Fruit fly (Drosophila melanogaster) whole organism, prepupa: ENCODE results near the gene lark.

Experiments used
- Blimp-1 ChIP-seq: fragments of 200-800 bp; sonication (Bioruptor generic); optimal IDR thresholded peaks from 3 replicates; lab custom pipeline; 2017; ENCODE audit warnings: missing biosample characterization, missing genetic modification characterization, mild to moderate bottlenecking, moderate library complexity, missing genetic modification reagents
- CG10631 ChIP-seq: fragments of 200-800 bp; sonication (Bioruptor generic); optimal IDR thresholded peaks from 2 replicates; lab custom pipeline; 2016; ENCODE audit warnings: missing biosample characterization, missing genetic modification characterization
- CG15336 ChIP-seq: fragments of 200-800 bp; sonication (Bioruptor generic); IDR thresholded peaks from 2 replicates; pipeline ENCODE4 v1.3.6; 2022; ENCODE audit warnings: missing biosample characterization, missing genetic modification characterization
- CG1621 ChIP-seq: fragments of 200-800 bp; sonication (Bioruptor generic); optimal IDR thresholded peaks from 3 replicates; lab custom pipeline; 2018; ENCODE audit warnings: missing biosample characterization, mild to moderate bottlenecking, missing genetic modification characterization
- CG3032 ChIP-seq: fragments of 200-800 bp; optimal IDR thresholded peaks from 2 replicates; lab custom pipeline; 2019; ENCODE audit warnings: missing biosample characterization, mild to moderate bottlenecking, missing genetic modification characterization, moderate library complexity
- CG31627 ChIP-seq: fragments of 200-800 bp; sonication (Bioruptor generic); optimal IDR thresholded peaks from 3 replicates; lab custom pipeline; 2016; ENCODE audit warnings: missing biosample characterization, missing genetic modification characterization
- CG3919 ChIP-seq: fragments of 200-800 bp; sonication (Bioruptor generic); optimal IDR thresholded peaks from 3 replicates; lab custom pipeline; 2016; ENCODE audit warnings: missing biosample characterization, missing genetic modification characterization
- CG4318 ChIP-seq: fragments of 200-800 bp; sonication (Bioruptor generic); optimal IDR thresholded peaks from 3 replicates; lab custom pipeline; 2017; ENCODE audit warnings: missing biosample characterization, mild to moderate bottlenecking, missing genetic modification characterization
- CG6854 ChIP-seq: fragments of 200-800 bp; sonication (Bioruptor generic); optimal IDR thresholded peaks from 2 replicates; lab custom pipeline; 2017; ENCODE audit warnings: missing biosample characterization, mild to moderate bottlenecking, missing genetic modification characterization
- CG7368 ChIP-seq: fragments of 200-800 bp; sonication (Bioruptor generic); optimal IDR thresholded peaks from 3 replicates; lab custom pipeline; 2016; ENCODE audit warnings: missing biosample characterization, missing genetic modification characterization
- CG8119 ChIP-seq: fragments of 200-800 bp; sonication (Bioruptor generic); IDR thresholded peaks from 3 replicates; pipeline ENCODE4 v1.3.6; 2022; ENCODE audit warnings: missing biosample characterization, missing genetic modification characterization
- CG8319 ChIP-seq: fragments of 200-800 bp; sonication (Bioruptor generic); optimal IDR thresholded peaks from 3 replicates; lab custom pipeline; 2016; ENCODE audit warnings: missing biosample characterization, missing genetic modification characterization
- CG9139 ChIP-seq: fragments of 200-800 bp; sonication (Bioruptor generic); optimal IDR thresholded peaks from 3 replicates; lab custom pipeline; 2017; ENCODE audit warnings: missing biosample characterization, mild to moderate bottlenecking, missing genetic modification characterization
- Eip75B ChIP-seq: fragments of 200-800 bp; sonication (Bioruptor generic); optimal IDR thresholded peaks from 3 replicates; lab custom pipeline; 2016; ENCODE audit warnings: missing biosample characterization, missing genetic modification characterization
- Eip78C ChIP-seq: fragments of 200-800 bp; sonication (Bioruptor generic); peaks from one replicate; lab custom pipeline; 2016; ENCODE audit warnings: missing biosample characterization, missing genetic modification characterization
- Eip93F ChIP-seq: fragments of 200-800 bp; sonication (Bioruptor generic); optimal IDR thresholded peaks from 2 replicates; lab custom pipeline; 2016; ENCODE audit warnings: missing biosample characterization, mild to moderate bottlenecking, missing genetic modification characterization
- Ets21C ChIP-seq: fragments of 200-800 bp; sonication (Bioruptor generic); optimal IDR thresholded peaks from 3 replicates; lab custom pipeline; 2016; ENCODE audit warnings: missing biosample characterization, missing genetic modification characterization
- Ets96B ChIP-seq: fragments of 200-800 bp; optimal IDR thresholded peaks from 2 replicates; lab custom pipeline; 2019; ENCODE audit warnings: missing biosample characterization, mild to moderate bottlenecking, missing genetic modification characterization, moderate library complexity
- Hr38 ChIP-seq: sonication (Bioruptor generic); optimal IDR thresholded peaks from 2 replicates; lab custom pipeline; 2016; ENCODE audit warnings: missing biosample characterization, missing genetic modification characterization
- Lpt ChIP-seq: fragments of 200-800 bp; sonication (Bioruptor generic); optimal IDR thresholded peaks from 3 replicates; lab custom pipeline; 2016; ENCODE audit warnings: missing biosample characterization, missing genetic modification characterization
- Met ChIP-seq: fragments of 200-800 bp; sonication (Bioruptor generic); optimal IDR thresholded peaks from 3 replicates; lab custom pipeline; 2016; ENCODE audit warnings: missing biosample characterization, missing genetic modification characterization
- OdsH ChIP-seq: fragments of 200-800 bp; sonication (Bioruptor generic); optimal IDR thresholded peaks from 3 replicates; lab custom pipeline; 2016; ENCODE audit warnings: missing biosample characterization, missing genetic modification characterization
- Sox102F ChIP-seq: fragments of 200-800 bp; sonication (Bioruptor generic); optimal IDR thresholded peaks from 2 replicates; lab custom pipeline; 2016; ENCODE audit warnings: missing biosample characterization, mild to moderate bottlenecking, missing genetic modification characterization
- Sox14 ChIP-seq: fragments of 200-800 bp; sonication (Bioruptor generic); optimal IDR thresholded peaks from 3 replicates; lab custom pipeline; 2016; ENCODE audit warnings: missing biosample characterization, missing genetic modification characterization
- acj6 ChIP-seq: fragments of 200-800 bp; sonication (Bioruptor generic); optimal IDR thresholded peaks from 3 replicates; lab custom pipeline; 2016; ENCODE audit warnings: missing biosample characterization, missing genetic modification characterization
- cyc ChIP-seq: fragments of 200-800 bp; sonication (Bioruptor generic); optimal IDR thresholded peaks from 3 replicates; lab custom pipeline; 2016; ENCODE audit warnings: missing biosample characterization, missing genetic modification characterization
- dac ChIP-seq: fragments of 200-800 bp; sonication (Bioruptor generic); optimal IDR thresholded peaks from 2 replicates; lab custom pipeline; 2017; ENCODE audit warnings: missing biosample characterization, mild to moderate bottlenecking, missing genetic modification characterization
- dsx ChIP-seq: fragments of 200-800 bp; optimal IDR thresholded peaks from 3 replicates; lab custom pipeline; 2019; ENCODE audit warnings: missing biosample characterization, mild to moderate bottlenecking, missing genetic modification characterization, moderate library complexity; ENCODE audit not compliant: poor library complexity, severe bottlenecking
- eg ChIP-seq: fragments of 200-800 bp; sonication (Bioruptor generic); IDR thresholded peaks from 3 replicates; pipeline ENCODE4 v1.3.6; 2022; ENCODE audit warnings: missing biosample characterization, missing genetic modification characterization
- esn ChIP-seq: fragments of 200-800 bp; sonication (Bioruptor generic); optimal IDR thresholded peaks from 2 replicates; lab custom pipeline; 2016; ENCODE audit warnings: missing biosample characterization, mild to moderate bottlenecking, missing genetic modification characterization, moderate library complexity
- fd85E ChIP-seq: fragments of 200-800 bp; sonication (Bioruptor generic); optimal IDR thresholded peaks from 3 replicates; lab custom pipeline; 2016; ENCODE audit warnings: missing biosample characterization, missing genetic modification characterization
- fkh ChIP-seq: fragments of 200-800 bp; sonication (Bioruptor generic); optimal IDR thresholded peaks from 3 replicates; lab custom pipeline; 2017; ENCODE audit warnings: missing biosample characterization, mild to moderate bottlenecking, missing genetic modification characterization, moderate library complexity
- lz ChIP-seq: fragments of 200-800 bp; sonication (Bioruptor generic); optimal IDR thresholded peaks from 3 replicates; lab custom pipeline; 2016; ENCODE audit warnings: missing biosample characterization, missing genetic modification characterization
- net ChIP-seq: fragments of 200-800 bp; sonication (Bioruptor generic); optimal IDR thresholded peaks from 3 replicates; lab custom pipeline; 2016; ENCODE audit warnings: missing biosample characterization, missing genetic modification characterization
- pdm3 ChIP-seq: fragments of 200-800 bp; sonication (Bioruptor generic); optimal IDR thresholded peaks from 3 replicates; lab custom pipeline; 2016; ENCODE audit warnings: missing biosample characterization, missing genetic modification characterization
- salr ChIP-seq, 2 experiments: fragments of 200-800 bp; sonication (Bioruptor generic); optimal IDR thresholded peaks; 3 replicates each; lab custom pipeline; 2016 to 2018; ENCODE audit warnings: missing biosample characterization in 2 of 2, missing genetic modification characterization in 2 of 2, mild to moderate bottlenecking in 1 of 2
- ss ChIP-seq, 2 experiments: fragments of 200-800 bp; sonication (Bioruptor generic); optimal IDR thresholded peaks; 2 replicates in 1 of 2; 3 replicates in 1 of 2; lab custom pipeline; 2017 to 2018; ENCODE audit warnings: mild to moderate bottlenecking in 2 of 2, missing biosample characterization in 2 of 2, missing genetic modification characterization in 2 of 2, moderate library complexity in 1 of 2
- svp ChIP-seq: fragments of 200-800 bp; sonication (Bioruptor generic); peaks from one replicate; lab custom pipeline; 2016; ENCODE audit warnings: missing biosample characterization, missing genetic modification characterization
- topi ChIP-seq: fragments of 200-800 bp; sonication (Bioruptor generic); optimal IDR thresholded peaks from 3 replicates; lab custom pipeline; 2016; ENCODE audit warnings: missing biosample characterization, missing genetic modification characterization
- vri ChIP-seq: fragments of 200-800 bp; sonication (Bioruptor generic); optimal IDR thresholded peaks from 3 replicates; lab custom pipeline; 2016; ENCODE audit warnings: missing biosample characterization, mild to moderate bottlenecking, missing genetic modification characterization

Gene lark

DNA sequence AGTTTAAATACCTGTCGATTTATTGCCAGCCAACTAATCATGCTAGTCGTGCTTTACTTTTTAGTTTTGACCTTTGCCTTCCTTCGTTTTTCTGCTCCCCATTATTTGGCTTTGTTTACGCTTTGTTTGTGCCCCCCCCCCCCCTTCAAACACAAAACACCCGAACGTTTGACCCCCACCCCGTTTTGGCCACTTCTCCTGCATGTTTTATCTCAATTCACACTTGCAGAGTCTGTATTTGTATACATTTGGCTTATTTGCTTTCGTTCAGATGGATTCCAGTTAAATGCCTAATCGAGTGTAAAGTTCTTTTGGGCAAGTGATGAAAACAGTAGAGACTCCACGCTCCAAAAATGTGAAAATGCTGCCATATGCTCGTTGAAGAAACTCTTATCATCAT lies 10.2 kb downstream of the lark start:
- peak; percentile 79 for TF ChIP-seq fkh (GFP tag; lab: Kevin White, UChicago)
- no peak for TF ChIP-seq fd85E

DNA sequence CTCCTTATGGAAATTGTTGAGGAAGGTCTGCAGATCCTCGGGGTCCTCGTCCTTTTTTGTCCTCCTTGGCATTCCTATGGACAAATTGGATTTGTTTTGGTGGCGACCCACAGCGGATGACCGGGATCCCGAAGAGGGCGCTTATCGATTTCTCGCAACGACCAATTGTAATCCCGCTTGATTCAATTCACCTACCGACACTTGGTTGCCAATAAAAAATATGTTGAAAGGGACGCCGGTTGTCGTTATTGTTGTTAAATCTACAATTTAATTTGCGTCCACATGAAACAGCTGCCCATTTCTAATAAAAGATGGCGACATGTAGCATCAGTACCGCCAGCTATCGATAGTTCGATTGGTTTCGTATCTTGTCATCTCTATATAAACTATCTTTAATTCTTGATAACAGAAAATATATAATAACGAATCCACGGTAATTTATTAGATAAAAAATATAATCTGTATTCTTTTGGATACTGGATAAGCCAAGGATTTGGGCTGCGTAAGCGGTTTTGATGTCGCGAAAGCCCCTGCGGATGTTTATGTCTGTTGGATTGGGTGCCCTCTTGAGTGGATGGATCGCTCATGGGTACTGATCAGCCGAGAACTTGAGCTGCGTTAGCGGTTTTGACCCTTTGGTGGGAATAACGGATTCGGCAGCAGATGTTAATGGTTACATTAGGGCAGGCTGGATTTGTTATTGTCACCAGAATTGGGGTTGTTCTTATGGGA lies 17.5 kb downstream of the lark start, which contains the start of gene CTCF:
Gene CTCF (minus strand): TSS at position 328 of the 732 bp plus-strand sequence.
- TF ChIP-seq Eip75B (no peak), CG31627 (GFP tag; lab: Kevin White, UChicago) (peak; percentile 43), CG3032 (tag; lab: Kevin White, UChicago) (peak; percentile 56), CG1621 (peak; percentile 24), esn (GFP tag; lab: Kevin White, UChicago) (peak; percentile 67), CG7368 (GFP tag; lab: Kevin White, UChicago) (peak; percentile 10), lz (GFP tag; lab: Kevin White, UChicago) (peak; percentile 58), Sox14 (peak; percentile 44), cyc (peak; percentile 38), Lpt (GFP tag; lab: Kevin White, UChicago) (no peak), net (GFP tag; lab: Kevin White, UChicago) (peak; percentile 6), topi (GFP tag; lab: Kevin White, UChicago) (peak; percentile 36), Eip78C (GFP tag; lab: Kevin White, UChicago) (peak; percentile 71), ss (GFP tag; optimal IDR thresholded peaks at IDR 0.05; lab: Kevin White, UChicago) (peak in 1 of 2 experiments; percentile 1), vri (GFP tag; lab: Kevin White, UChicago) (no peak), CG3919 (GFP tag; lab: Kevin White, UChicago) (peak; percentile 44), CG10631 (GFP tag; lab: Kevin White, UChicago) (peak; percentile 1), salr (GFP tag; optimal IDR thresholded peaks at IDR 0.05; lab: Kevin White, UChicago) (no peak)

DNA sequence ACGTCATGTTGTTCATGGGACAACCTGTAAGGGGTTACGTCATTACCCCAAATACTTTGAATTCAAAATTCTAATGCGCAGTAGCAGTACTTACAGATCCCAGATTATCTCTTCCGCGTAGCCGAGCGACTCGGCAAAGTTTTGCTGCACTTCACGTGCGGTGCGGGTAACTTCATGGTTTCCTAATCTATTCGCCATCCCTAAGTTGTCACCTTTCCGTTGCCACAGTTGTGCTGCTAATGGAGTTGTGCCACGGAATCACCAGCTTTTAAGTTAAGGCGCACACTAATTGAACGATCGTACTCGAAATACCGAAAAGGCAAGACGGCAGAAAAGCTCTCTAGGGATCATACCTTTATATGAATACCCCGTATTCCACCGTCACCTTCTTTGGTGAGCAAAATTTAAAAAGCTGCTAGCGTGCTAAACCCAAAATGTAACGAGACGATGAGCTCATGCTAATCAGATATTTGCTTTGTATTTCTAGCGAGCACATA lies 20.8 kb downstream of the lark start, which contains the start of gene pst:
Gene pst (minus strand): TSS at position 437 of the 497 bp plus-strand sequence.
- TF ChIP-seq vri (GFP tag; lab: Kevin White, UChicago) (peak; percentile 46), Eip78C (GFP tag; lab: Kevin White, UChicago) (peak; percentile 71), CG15336 (GFP tag; lab: Robert Waterston, UW) (no peak), acj6 (GFP tag; lab: Kevin White, UChicago) (no peak), Sox102F (GFP tag; lab: Kevin White, UChicago) (no peak), CG10631 (GFP tag; lab: Kevin White, UChicago) (no peak), CG9139 (GFP tag; lab: Kevin White, UChicago) (no peak), Ets96B (tag; lab: Kevin White, UChicago) (no peak), Ets21C (GFP tag; lab: Kevin White, UChicago) (no peak), CG6854 (peak; percentile 49), CG31627 (GFP tag; lab: Kevin White, UChicago) (no peak), fd85E (peak; percentile 12), cyc (peak; percentile 0), svp (peak; percentile 92), Lpt (GFP tag; lab: Kevin White, UChicago) (no peak), ss (GFP tag; optimal IDR thresholded peaks at IDR 0.05; lab: Kevin White, UChicago) (peak in 1 of 2 experiments; percentile 1), esn (GFP tag; lab: Kevin White, UChicago) (no peak), CG3919 (GFP tag; lab: Kevin White, UChicago) (peak; percentile 8), CG8119 (no peak)

DNA sequence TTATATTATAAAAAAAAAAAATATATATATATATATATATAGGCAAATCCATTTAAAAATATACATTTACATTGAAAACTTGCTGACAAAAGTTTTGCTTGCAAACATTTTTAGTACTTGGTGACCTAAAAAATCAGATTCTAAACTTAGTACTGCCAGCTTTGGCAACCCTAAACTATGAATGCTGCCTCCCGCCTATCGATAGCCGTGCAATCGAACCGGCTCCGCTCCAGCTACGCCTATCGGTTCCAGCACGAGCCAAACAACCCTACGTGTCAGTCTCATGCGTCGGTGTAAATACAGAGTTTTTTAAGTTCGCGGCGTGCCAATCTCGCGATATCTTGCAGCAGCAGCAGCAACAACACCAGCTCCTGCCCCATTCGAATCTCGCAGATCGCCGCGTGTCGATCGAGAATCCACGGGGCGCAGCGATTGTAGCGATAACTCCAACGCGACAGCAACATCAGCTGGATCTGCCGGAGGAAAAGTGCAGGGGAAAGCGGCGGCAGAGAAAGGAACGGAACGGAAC lies 21.3 kb downstream of the lark start, which contains the start of gene Sec63:
Gene Sec63 (plus strand): TSS at position 238 of the 529 bp plus-strand sequence.
- TF ChIP-seq CG4318 (no peak), Ets21C (GFP tag; lab: Kevin White, UChicago) (no peak), topi (GFP tag; lab: Kevin White, UChicago) (no peak), Met (GFP tag; lab: Kevin White, UChicago) (no peak), dsx (GFP tag; lab: Kevin White, UChicago) (no peak), Sox14 (peak; percentile 20), CG7368 (GFP tag; lab: Kevin White, UChicago) (no peak), fd85E (no peak), net (GFP tag; lab: Kevin White, UChicago) (no peak), ss (GFP tag; optimal IDR thresholded peaks at IDR 0.05; lab: Kevin White, UChicago) (no peak), CG6854 (no peak), Blimp-1 (GFP tag; lab: Kevin White, UChicago) (no peak), CG31627 (GFP tag; lab: Kevin White, UChicago) (peak; percentile 34), Hr38 (GFP tag; lab: Kevin White, UChicago) (no peak), OdsH (peak; percentile 50), eg (GFP tag; lab: Robert Waterston, UW) (peak; percentile 51; the same call in 2 of the 3 replicates), svp (no peak), CG15336 (GFP tag; lab: Robert Waterston, UW) (peak; percentile 57), Eip93F (GFP tag; lab: Kevin White, UChicago) (peak; percentile 55), dac (GFP tag; lab: Kevin White, UChicago) (no peak), Eip75B (no peak), pdm3 (GFP tag; lab: Kevin White, UChicago) (no peak), CG3032 (tag; lab: Kevin White, UChicago) (peak; percentile 38), vri (GFP tag; lab: Kevin White, UChicago) (peak; percentile 24), CG8319 (GFP tag; lab: Kevin White, UChicago) (peak; percentile 96)
